Fruit fly (Drosophila melanogaster): ENCODE measurements around the gene Apl.

DNA sequence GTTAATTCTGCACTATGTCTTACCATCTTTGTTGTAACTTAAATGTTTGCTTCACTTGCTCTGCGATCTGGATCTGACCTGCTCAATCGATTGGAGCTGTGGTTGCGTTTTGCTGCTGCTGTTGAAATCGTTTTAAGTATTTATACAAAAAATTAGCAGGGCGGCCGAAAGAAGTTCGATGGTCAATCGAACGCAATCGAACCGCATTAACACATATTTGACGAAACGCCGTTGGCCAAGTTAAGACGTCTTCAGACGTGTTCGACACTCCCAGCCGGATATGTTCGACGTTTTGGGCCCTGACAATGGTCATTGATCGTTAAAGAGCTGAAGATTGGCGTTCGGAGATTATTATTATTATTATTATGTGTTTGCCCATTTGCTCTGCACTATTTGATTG is 49.5 kb upstream of the Apl start, which contains the start of gene CG13033:
- TF ChIP-seq h (optimal IDR thresholded peaks at IDR 0.05) (no peak), psq (optimal IDR thresholded peaks at IDR 0.05) (no peak), Sin3A (optimal IDR thresholded peaks at IDR 0.05) (no peak)

Data from Kc167 (cell line).